Fruit fly (Drosophila melanogaster) whole organism, prepupa: ENCODE data around the gene Rabex-5.

Experiments used
- CG10669 ChIP-seq: fragments of 200-800 bp; sonication (Bioruptor generic); optimal IDR thresholded peaks from 3 replicates; lab custom pipeline; 2018; ENCODE audit warnings: missing biosample characterization, mild to moderate bottlenecking, missing genetic modification characterization, moderate library complexity
- CG3032 ChIP-seq: fragments of 200-800 bp; optimal IDR thresholded peaks from 2 replicates; lab custom pipeline; 2019; ENCODE audit warnings: missing biosample characterization, mild to moderate bottlenecking, missing genetic modification characterization, moderate library complexity
- CG32006 ChIP-seq: fragments of 200-800 bp; sonication (Bioruptor generic); optimal IDR thresholded peaks from 3 replicates; lab custom pipeline; 2017; ENCODE audit warnings: missing biosample characterization, mild to moderate bottlenecking, missing genetic modification characterization
- CG6792 ChIP-seq: fragments of 200-800 bp; sonication (Bioruptor generic); optimal IDR thresholded peaks from 3 replicates; lab custom pipeline; 2016; ENCODE audit warnings: missing biosample characterization, missing genetic modification characterization
- CG7368 ChIP-seq: fragments of 200-800 bp; sonication (Bioruptor generic); optimal IDR thresholded peaks from 3 replicates; lab custom pipeline; 2016; ENCODE audit warnings: missing biosample characterization, missing genetic modification characterization
- CG8319 ChIP-seq: fragments of 200-800 bp; sonication (Bioruptor generic); optimal IDR thresholded peaks from 3 replicates; lab custom pipeline; 2016; ENCODE audit warnings: missing biosample characterization, missing genetic modification characterization
- CG9139 ChIP-seq: fragments of 200-800 bp; sonication (Bioruptor generic); optimal IDR thresholded peaks from 3 replicates; lab custom pipeline; 2017; ENCODE audit warnings: missing biosample characterization, mild to moderate bottlenecking, missing genetic modification characterization
- Eip78C ChIP-seq: fragments of 200-800 bp; sonication (Bioruptor generic); peaks from one replicate; lab custom pipeline; 2016; ENCODE audit warnings: missing biosample characterization, missing genetic modification characterization
- Ets21C ChIP-seq: fragments of 200-800 bp; sonication (Bioruptor generic); optimal IDR thresholded peaks from 3 replicates; lab custom pipeline; 2016; ENCODE audit warnings: missing biosample characterization, missing genetic modification characterization
- achi ChIP-seq: fragments of 200-800 bp; sonication (Bioruptor generic); optimal IDR thresholded peaks from 3 replicates; lab custom pipeline; 2016; ENCODE audit warnings: missing biosample characterization, missing genetic modification characterization
- cyc ChIP-seq: fragments of 200-800 bp; sonication (Bioruptor generic); optimal IDR thresholded peaks from 3 replicates; lab custom pipeline; 2016; ENCODE audit warnings: missing biosample characterization, missing genetic modification characterization
- dsx ChIP-seq: fragments of 200-800 bp; optimal IDR thresholded peaks from 3 replicates; lab custom pipeline; 2019; ENCODE audit warnings: missing biosample characterization, mild to moderate bottlenecking, missing genetic modification characterization, moderate library complexity; ENCODE audit not compliant: poor library complexity, severe bottlenecking
- esn ChIP-seq: fragments of 200-800 bp; sonication (Bioruptor generic); optimal IDR thresholded peaks from 2 replicates; lab custom pipeline; 2016; ENCODE audit warnings: missing biosample characterization, mild to moderate bottlenecking, missing genetic modification characterization, moderate library complexity
- salr ChIP-seq, 2 experiments: fragments of 200-800 bp; sonication (Bioruptor generic); optimal IDR thresholded peaks; 3 replicates each; lab custom pipeline; 2016 to 2018; ENCODE audit warnings: missing biosample characterization in 2 of 2, missing genetic modification characterization in 2 of 2, mild to moderate bottlenecking in 1 of 2
- svp ChIP-seq: fragments of 200-800 bp; sonication (Bioruptor generic); peaks from one replicate; lab custom pipeline; 2016; ENCODE audit warnings: missing biosample characterization, missing genetic modification characterization

The Rabex-5 gene

DNA sequence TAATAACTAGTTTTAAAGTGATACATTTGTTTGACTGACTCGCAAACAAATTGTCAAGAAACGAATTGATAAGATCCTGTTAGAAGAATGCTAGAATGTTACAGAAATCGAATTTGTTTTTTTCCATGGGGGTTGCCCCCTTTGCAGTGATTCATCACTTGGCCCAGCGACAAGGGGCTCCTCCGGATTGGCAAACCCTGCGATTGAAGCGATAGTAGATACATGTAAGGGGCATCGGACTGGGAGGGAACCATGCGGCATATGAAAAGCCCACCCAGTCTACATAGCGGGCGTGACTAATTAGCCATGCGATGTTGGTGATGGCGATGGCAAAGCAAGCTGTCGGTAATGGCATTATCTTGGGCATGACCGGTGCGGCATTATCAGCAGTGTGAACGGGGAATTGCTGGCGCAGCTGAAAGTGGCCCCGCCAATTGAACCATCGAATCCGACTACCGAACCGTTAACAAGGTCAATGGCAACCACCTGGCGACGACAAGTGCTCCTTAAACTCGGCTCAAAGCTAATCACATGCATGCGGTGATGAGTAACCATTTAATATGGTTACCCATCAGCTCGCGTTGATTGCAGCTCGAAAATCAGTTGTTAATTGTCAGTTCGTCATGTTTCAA is 51.4 kb downstream of the Rabex-5 start:
- TF ChIP-seq esn (GFP tag; lab: Kevin White, UChicago) = no peak
- TF ChIP-seq CG6792 (GFP tag; lab: Kevin White, UChicago) = no peak
- no peak for TF ChIP-seq CG7368 (GFP tag; lab: Kevin White, UChicago)
- TF ChIP-seq CG8319 (GFP tag; lab: Kevin White, UChicago) = no peak
- peak; percentile 55 for TF ChIP-seq Eip78C (GFP tag; lab: Kevin White, UChicago)
- TF ChIP-seq cyc = no peak
- no peak for TF ChIP-seq CG9139
- no peak for TF ChIP-seq CG10669 (GFP tag; lab: Kevin White, UChicago)
- TF ChIP-seq svp = peak; percentile 90
- no peak for TF ChIP-seq CG3032
- no peak for TF ChIP-seq CG32006 (GFP tag; lab: Kevin White, UChicago)
- TF ChIP-seq achi (GFP tag; lab: Kevin White, UChicago) = no peak
- TF ChIP-seq Ets21C (GFP tag; lab: Kevin White, UChicago) = no peak
- TF ChIP-seq dsx = no peak
- TF ChIP-seq salr (GFP tag; optimal IDR thresholded peaks at IDR 0.05; lab: Kevin White, UChicago) = no peak
- TF ChIP-seq, all 60 proteins: peak for 2
